Fruit fly (Drosophila melanogaster): ENCODE results near the gene CG1677.

DNA sequence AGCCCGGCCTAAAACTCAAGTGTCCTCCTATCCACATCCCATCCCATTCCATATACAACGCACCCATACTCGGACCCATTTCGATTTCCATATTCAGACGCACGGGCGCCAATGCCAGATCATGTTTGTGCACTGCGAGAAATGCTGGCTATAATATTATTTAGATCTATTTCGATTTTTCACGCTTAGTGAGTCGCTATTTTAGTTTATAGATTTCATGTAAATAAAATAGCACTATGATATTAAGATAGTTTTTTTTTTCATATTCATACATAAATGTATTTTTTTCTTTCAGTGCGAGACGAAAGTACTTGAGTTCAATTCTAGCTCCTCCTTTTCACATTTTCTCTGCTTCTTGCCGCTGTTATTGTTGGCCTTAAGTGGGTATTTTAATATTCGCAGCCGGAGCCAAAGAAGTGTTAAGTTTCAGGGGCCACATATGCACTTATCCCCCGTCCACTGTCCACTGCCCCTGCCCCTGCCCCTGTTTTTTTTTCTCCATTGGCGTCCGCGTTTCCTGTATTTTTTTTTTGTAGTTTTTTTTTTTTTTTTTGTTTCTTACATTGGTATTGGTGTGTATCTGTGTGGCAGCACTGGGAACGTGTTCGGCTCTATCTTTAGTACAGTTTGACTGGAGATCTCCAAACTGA lies 113.6 kb downstream of the CG1677 start:
- TF ChIP-seq cnc (optimal IDR thresholded peaks at IDR 0.05) (no peak), kay (GFP tag; ENCODE audit: borderline replicate concordance) (peak; percentile 32), Mnt (GFP tag; optimal IDR thresholded peaks at IDR 0.05) (no peak), CG12768 (GFP tag; optimal IDR thresholded peaks at IDR 0.05) (no peak), Clk (GFP tag; optimal IDR thresholded peaks at IDR 0.05) (no peak), CG7045 (GFP tag; optimal IDR thresholded peaks at IDR 0.05) (no peak), CG7101 (tag; optimal IDR thresholded peaks at IDR 0.05) (no peak), bab1 (GFP tag; optimal IDR thresholded peaks at IDR 0.05) (no peak)
